Worm (Caenorhabditis elegans): Measurements from ENCODE around the gene srsx-31.

DNA sequence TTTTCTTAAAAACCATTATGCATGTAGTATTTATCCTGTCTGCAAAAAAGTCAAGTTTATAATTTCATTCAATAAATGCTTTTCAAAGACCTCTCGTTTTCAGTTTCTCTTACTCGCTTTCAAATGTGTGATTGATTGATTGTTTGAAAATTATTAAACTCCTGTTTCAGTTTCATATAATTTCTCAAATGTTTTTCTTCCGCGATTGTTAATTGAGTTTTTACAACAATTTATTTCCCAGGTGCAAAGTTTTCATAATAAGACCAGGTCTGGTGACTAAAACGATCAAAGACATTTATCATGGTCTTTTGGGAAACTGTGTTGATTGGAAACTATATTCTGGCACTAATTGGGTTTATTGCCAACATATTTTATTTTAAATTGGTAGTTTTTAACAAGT is 39.5 kb upstream of the srsx-31 start, which contains the start of gene T03F7.6:
- no peak for TF ChIP-seq T22C8.4 (GFP tag; IDR thresholded peaks at IDR 0.05)
- no peak for TF ChIP-seq ztf-23 (GFP tag; IDR thresholded peaks at IDR 0.05)
- no peak for TF ChIP-seq ztf-29 (GFP tag; IDR thresholded peaks at IDR 0.05)
- TF ChIP-seq flt-1 (GFP tag; IDR thresholded peaks at IDR 0.05): no peak

Data from whole organism, midembryonic.